Worm (Caenorhabditis elegans) whole organism, L2 larva: Measurements from ENCODE around the gene mig-22.

Source experiments
- ceh-82 ChIP-seq: fragments of 150-350 bp; optimal IDR thresholded peaks from 2 replicates; lab custom pipeline; 2014; ENCODE audit warnings: missing biosample characterization, missing genetic modification characterization
- elt-3 ChIP-seq: sonication (generic microtip); optimal IDR thresholded peaks from 2 replicates; lab custom pipeline; 2017; ENCODE audit warnings: missing biosample characterization, missing genetic modification characterization

DNA sequence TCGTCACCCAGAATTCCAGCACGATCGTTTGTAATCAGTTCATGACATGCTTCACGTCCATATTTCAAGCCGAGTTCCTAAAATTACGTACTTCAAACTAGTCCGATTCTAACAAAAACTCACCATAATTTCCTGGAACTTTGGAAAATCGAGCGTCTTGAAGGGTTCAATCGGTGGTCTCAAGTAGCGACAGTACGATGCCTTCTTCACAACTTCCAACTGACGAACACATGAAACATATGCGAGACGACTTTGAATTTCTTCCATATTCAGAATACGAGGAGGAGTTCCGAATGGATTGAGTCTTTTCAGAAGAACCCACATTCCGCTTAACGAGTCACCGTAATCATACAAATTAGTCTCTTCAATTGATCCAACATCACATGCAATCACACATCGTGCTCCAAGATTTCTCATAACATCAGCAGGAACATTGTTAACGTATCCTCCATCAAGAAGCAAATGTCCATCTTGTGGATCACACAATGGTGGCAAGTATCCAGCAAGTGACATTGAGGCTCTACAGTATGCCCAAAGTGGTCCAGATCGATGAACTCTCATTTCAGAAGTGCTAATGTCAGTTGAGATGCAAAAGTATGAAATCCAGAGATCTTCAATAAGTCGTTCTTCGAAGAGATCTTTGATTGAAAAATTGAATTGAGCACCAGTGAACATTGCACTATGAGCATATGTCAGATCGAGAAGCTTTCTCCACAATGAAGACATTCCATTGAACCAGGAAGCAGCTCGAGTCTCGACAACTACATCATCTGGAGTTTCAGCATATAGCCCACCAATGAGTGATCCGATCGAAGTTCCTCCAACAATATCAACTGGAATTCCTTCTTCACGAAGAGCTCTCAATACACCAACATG lies 40.9 kb downstream of the mig-22 start:
- TF ChIP-seq ceh-82 (tag; lab: Kevin White, UChicago) (no peak), elt-3 (tag; lab: Kevin White, UChicago) (no peak)
